Worm (Caenorhabditis elegans) whole organism, L1 larva: ENCODE measurements around the gene M176.11.

ENCODE experiments used
- C16A3.4 ChIP-seq: fragments of 150-350 bp; optimal IDR thresholded peaks from 2 replicates; lab custom pipeline; 2014; ENCODE audit warnings: missing biosample characterization, missing genetic modification characterization
- C34B4.2 ChIP-seq: sonication (generic microtip); optimal IDR thresholded peaks from 2 replicates; lab custom pipeline; 2017; ENCODE audit warnings: mild to moderate bottlenecking, missing genetic modification characterization, missing compliant biosample characterization
- F16B12.6 ChIP-seq: fragments of 150-350 bp; optimal IDR thresholded peaks from 2 replicates; lab custom pipeline; 2014; ENCODE audit warnings: missing biosample characterization, missing genetic modification characterization
- aly-2 ChIP-seq: fragments of 150-350 bp; optimal IDR thresholded peaks from 2 replicates; lab custom pipeline; 2014; ENCODE audit warnings: missing biosample characterization, missing genetic modification characterization
- ama-1 ChIP-seq: fragments of 150-350 bp; optimal IDR thresholded peaks from 2 replicates; lab custom pipeline; 2014
- blmp-1 ChIP-seq: fragments of 150-350 bp; optimal IDR thresholded peaks from 2 replicates; lab custom pipeline; 2014; ENCODE audit warnings: missing biosample characterization, missing genetic modification characterization
- ceh-82 ChIP-seq, 3 experiments: fragments of 150-350 bp in 1 of 3; sonication (generic microtip) in 2 of 3; optimal IDR thresholded peaks; 2 replicates each; lab custom pipeline; 2014 to 2017; ENCODE audit warnings: missing biosample characterization in 3 of 3, missing genetic modification characterization in 3 of 3
- ceh-90 ChIP-seq: sonication (generic microtip); optimal IDR thresholded peaks from 2 replicates; lab custom pipeline; 2016; ENCODE audit warnings: missing genetic modification characterization, missing compliant biosample characterization
- dsc-1 ChIP-seq: sonication (generic microtip); optimal IDR thresholded peaks from 2 replicates; lab custom pipeline; 2016; ENCODE audit warnings: mild to moderate bottlenecking, missing genetic modification characterization, missing compliant biosample characterization
- efl-1 ChIP-seq, 4 experiments: fragments of 150-350 bp; optimal IDR thresholded peaks in 3 of 4; peaks in 1 of 4; 1 replicate in 1 of 4; 2 replicates in 3 of 4; lab custom pipeline; 2014; ENCODE audit warnings: missing biosample characterization in 2 of 4, missing genetic modification characterization in 2 of 4, missing genetic modification reagents in 2 of 4
- efl-3 ChIP-seq: fragments of 200-800 bp; sonication (Bioruptor generic); optimal IDR thresholded peaks from 2 replicates; lab custom pipeline; 2018; ENCODE audit warnings: mild to moderate bottlenecking, missing genetic modification characterization, missing compliant biosample characterization
- egl-13 ChIP-seq: sonication (generic microtip); optimal IDR thresholded peaks from 2 replicates; lab custom pipeline; 2016; ENCODE audit warnings: missing genotype, missing genetic modification reagents, missing genetic modification characterization, missing compliant biosample characterization
- elt-3 ChIP-seq, 6 experiments: fragments of 150-350 bp in 1 of 6; sonication (generic microtip); optimal IDR thresholded peaks; 2 replicates each; lab custom pipeline; 2017 to 2018; ENCODE audit warnings: missing biosample characterization in 6 of 6, missing genetic modification characterization in 6 of 6, inconsistent platforms in 1 of 6
- ets-5 ChIP-seq: fragments of 200-800 bp; sonication (Bioruptor generic); IDR thresholded peaks from 2 replicates; pipeline ENCODE4 v1.3.6; 2022; ENCODE audit warnings: missing genetic modification characterization, missing compliant biosample characterization
- fkh-4 ChIP-seq: sonication (generic microtip); optimal IDR thresholded peaks from 2 replicates; lab custom pipeline; 2016; ENCODE audit warnings: missing compliant biosample characterization, missing genetic modification characterization, borderline replicate concordance
- grh-1 ChIP-seq: fragments of 200-800 bp; sonication (Bioruptor generic); IDR thresholded peaks from 2 replicates; pipeline ENCODE4 v1.3.6; 2022; ENCODE audit warnings: missing genetic modification reagents, missing genetic modification characterization, missing compliant biosample characterization
- hlh-17 ChIP-seq: fragments of 200-800 bp; sonication (Bioruptor generic); optimal IDR thresholded peaks from 2 replicates; lab custom pipeline; 2018; ENCODE audit warnings: missing genetic modification characterization, mild to moderate bottlenecking, missing compliant biosample characterization, moderate library complexity, borderline replicate concordance
- lin-14 ChIP-seq: fragments of 200-800 bp; sonication (Bioruptor generic); optimal IDR thresholded peaks from 2 replicates; lab custom pipeline; 2018; ENCODE audit warnings: mild to moderate bottlenecking, missing genetic modification characterization, moderate library complexity, missing compliant biosample characterization
- lin-15B ChIP-seq: fragments of 150-350 bp; sonication (generic microtip); optimal IDR thresholded peaks from 3 replicates; lab custom pipeline; 2014; ENCODE audit warnings: missing biosample characterization, missing genetic modification characterization
- lin-39 ChIP-seq: fragments of 150-350 bp; optimal IDR thresholded peaks from 2 replicates; lab custom pipeline; 2014; ENCODE audit warnings: missing biosample characterization, missing genetic modification reagents, missing genetic modification characterization
- lsy-2 ChIP-seq, 2 experiments: fragments of 150-350 bp; optimal IDR thresholded peaks; 2 replicates each; lab custom pipeline; 2014; ENCODE audit warnings: missing biosample characterization in 2 of 2, missing genetic modification characterization in 2 of 2
- mdl-1 ChIP-seq, 2 experiments: fragments of 150-350 bp; optimal IDR thresholded peaks; 2 replicates each; lab custom pipeline; 2014 to 2017; ENCODE audit warnings: missing biosample characterization in 2 of 2, missing genetic modification characterization in 2 of 2, inconsistent platforms in 1 of 2
- nhr-11 ChIP-seq: fragments of 150-350 bp; optimal IDR thresholded peaks from 2 replicates; lab custom pipeline; 2014; ENCODE audit warnings: missing biosample characterization, missing genetic modification characterization
- nhr-12 ChIP-seq: sonication (generic microtip); optimal IDR thresholded peaks from 2 replicates; lab custom pipeline; 2017; ENCODE audit warnings: missing biosample characterization, missing genetic modification characterization
- nhr-237 ChIP-seq: fragments of 150-350 bp; optimal IDR thresholded peaks from 2 replicates; lab custom pipeline; 2014; ENCODE audit warnings: missing biosample characterization, missing genetic modification characterization
- nhr-28 ChIP-seq: fragments of 150-350 bp; optimal IDR thresholded peaks from 2 replicates; lab custom pipeline; 2014; ENCODE audit warnings: missing biosample characterization, missing genetic modification characterization
- nhr-76 ChIP-seq: sonication (generic microtip); optimal IDR thresholded peaks from 2 replicates; lab custom pipeline; 2017; ENCODE audit warnings: missing biosample characterization, missing genetic modification characterization
- nhr-84 ChIP-seq: sonication (generic microtip); optimal IDR thresholded peaks from 2 replicates; lab custom pipeline; 2017; ENCODE audit warnings: missing biosample characterization, missing genetic modification characterization
- nhr-85 ChIP-seq: sonication (generic microtip); peaks from one replicate; lab custom pipeline; 2016; ENCODE audit warnings: missing genetic modification characterization, inconsistent platforms, missing compliant biosample characterization
- pag-3 ChIP-seq: sonication (generic microtip); optimal IDR thresholded peaks from 2 replicates; lab custom pipeline; 2017; ENCODE audit warnings: missing genetic modification characterization, mild to moderate bottlenecking, missing compliant biosample characterization, antibody characterized with exemption, borderline replicate concordance; ENCODE audit not compliant: insufficient read depth
- pax-3 ChIP-seq: fragments of 200-800 bp; sonication (Bioruptor generic); optimal IDR thresholded peaks from 2 replicates; lab custom pipeline; 2018; ENCODE audit warnings: mild to moderate bottlenecking, missing genetic modification characterization, moderate library complexity, missing compliant biosample characterization
- pqm-1 ChIP-seq: sonication (generic microtip); optimal IDR thresholded peaks from 3 replicates; lab custom pipeline; 2017; ENCODE audit warnings: missing biosample characterization, missing genetic modification characterization
- snu-23 ChIP-seq: sonication (generic microtip); optimal IDR thresholded peaks from 2 replicates; lab custom pipeline; 2016; ENCODE audit warnings: missing genetic modification characterization, missing compliant biosample characterization
- sox-4 ChIP-seq: sonication (generic microtip); optimal IDR thresholded peaks from 2 replicates; lab custom pipeline; 2016; ENCODE audit warnings: missing genetic modification characterization, missing compliant biosample characterization
- sptf-1 ChIP-seq: fragments of 150-350 bp; optimal IDR thresholded peaks from 2 replicates; lab custom pipeline; 2014; ENCODE audit warnings: missing biosample characterization, missing genetic modification characterization
- swsn-7 ChIP-seq: sonication (generic microtip); optimal IDR thresholded peaks from 2 replicates; lab custom pipeline; 2016; ENCODE audit warnings: missing genetic modification characterization, missing compliant biosample characterization
- tbx-2 ChIP-seq: sonication (generic microtip); optimal IDR thresholded peaks from 2 replicates; lab custom pipeline; 2016; ENCODE audit warnings: missing genetic modification characterization, missing compliant biosample characterization
- unc-62 ChIP-seq: fragments of 150-350 bp; optimal IDR thresholded peaks from 2 replicates; lab custom pipeline; 2014; ENCODE audit warnings: missing biosample characterization, missing genetic modification reagents, missing genetic modification characterization
- unc-86 ChIP-seq: sonication (generic microtip); optimal IDR thresholded peaks from 2 replicates; lab custom pipeline; 2016; ENCODE audit warnings: missing genetic modification characterization, missing compliant biosample characterization
- unc-98 ChIP-seq: fragments of 200-800 bp; sonication (Bioruptor generic); IDR thresholded peaks from 2 replicates; pipeline ENCODE4 v1.3.6; 2022; ENCODE audit warnings: missing genetic modification characterization, missing compliant biosample characterization
- vab-15 ChIP-seq: sonication (generic microtip); optimal IDR thresholded peaks from 2 replicates; lab custom pipeline; 2017; ENCODE audit warnings: missing genotype, mild to moderate bottlenecking, missing genetic modification characterization, missing compliant biosample characterization
- xbp-1 ChIP-seq: sonication (generic microtip); optimal IDR thresholded peaks from 2 replicates; lab custom pipeline; 2016; ENCODE audit warnings: missing genetic modification characterization, missing compliant biosample characterization
- zip-4 ChIP-seq: fragments of 200-800 bp; sonication (Bioruptor generic); optimal IDR thresholded peaks from 2 replicates; lab custom pipeline; 2018; ENCODE audit warnings: mild to moderate bottlenecking, missing genetic modification characterization, moderate library complexity, missing compliant biosample characterization
- ztf-4 ChIP-seq: fragments of 150-350 bp; optimal IDR thresholded peaks from 2 replicates; lab custom pipeline; 2014; ENCODE audit warnings: missing biosample characterization, missing genetic modification characterization

The M176.11 gene

ce11 chrII:9416381-9417276, 5.4 kb upstream of the M176.11 start, which contains the start of the genes gss-1 and chch-3 (continued):
- TF ChIP-seq nhr-237 (tag; lab: Kevin White, UChicago) (no peak), ets-5 (GFP tag; lab: Robert Waterston, UW) (no peak), hlh-17 (GFP tag; lab: Kevin White, UChicago) (no peak), lin-39 (tag; lab: Kevin White, UChicago) (peak; percentile 49), elt-3 (tag; optimal IDR thresholded peaks at IDR 0.05; lab: Kevin White, UChicago) (no peak), pqm-1 (tag; lab: Kevin White, UChicago) (no peak), fkh-4 (no peak), lin-15B (tag; lab: Kevin White, UChicago) (peak; percentile 48), C16A3.4 (tag; lab: Kevin White, UChicago) (peak; percentile 38), blmp-1 (tag; lab: Kevin White, UChicago) (peak; percentile 45), sox-4 (no peak), sptf-1 (tag; lab: Kevin White, UChicago) (no peak), nhr-84 (tag; lab: Kevin White, UChicago) (no peak), aly-2 (tag; lab: Kevin White, UChicago) (peak; percentile 22), C34B4.2 (tag; lab: Kevin White, UChicago) (no peak), nhr-85 (tag; lab: Kevin White, UChicago) (peak; percentile 80), nhr-12 (no peak), unc-62 (GFP tag; lab: Kevin White, UChicago) (no peak), efl-3 (GFP tag; lab: Kevin White, UChicago) (no peak), pax-3 (tag; lab: Kevin White, UChicago) (no peak), pag-3 (no peak), ceh-82 (tag; optimal IDR thresholded peaks at IDR 0.05; lab: Kevin White, UChicago) (peak; percentile 55 to 67 (median 67)), lsy-2 (tag; optimal IDR thresholded peaks at IDR 0.05; lab: Kevin White, UChicago) (peak; percentile 71 to 84), mdl-1 (tag; optimal IDR thresholded peaks at IDR 0.05; lab: Kevin White, UChicago) (peak in 1 of 2 experiments; percentile 63), ama-1 (lab: Kevin White, UChicago) (no peak), xbp-1 (peak; percentile 65), ceh-90 (tag; lab: Kevin White, UChicago) (no peak), nhr-28 (tag; lab: Kevin White, UChicago) (no peak), unc-98 (GFP tag; lab: Robert Waterston, UW) (no peak), F16B12.6 (tag; lab: Kevin White, UChicago) (peak; percentile 58), grh-1 (GFP tag; lab: Robert Waterston, UW) (peak; percentile 49; the same call in 1 of the 2 replicates), nhr-11 (peak; percentile 61), nhr-76 (tag; lab: Kevin White, UChicago) (no peak), ztf-4 (tag; lab: Kevin White, UChicago) (no peak), lin-14 (GFP tag; lab: Kevin White, UChicago) (peak; percentile 81), zip-4 (GFP tag; lab: Kevin White, UChicago) (no peak), swsn-7 (tag; lab: Kevin White, UChicago) (peak; percentile 66), tbx-2 (tag; lab: Kevin White, UChicago) (peak; percentile 68), vab-15 (tag; lab: Kevin White, UChicago) (no peak), unc-86 (peak; percentile 21), dsc-1 (no peak)

- TF ChIP-seq snu-23 (GFP tag; lab: Kevin White, UChicago) (no peak), nhr-85 (tag; lab: Kevin White, UChicago) (peak; percentile 3), efl-1 (optimal IDR thresholded peaks at IDR 0.05; lab: Kevin White, UChicago) (no peak), efl-1 (GFP tag; optimal IDR thresholded peaks at IDR 0.05 in 1 of 2; lab: Kevin White, UChicago) (peak in 1 of 2 experiments; percentile 52), egl-13 (tag; lab: Kevin White, UChicago) (no peak)
Observed at ce11 chrII:9418065-9418567, 4.0 kb upstream of the M176.11 start, which contains the start of the genes M176.4 and M176.16. Gene M176.4 (plus strand): TSS chrII:9418365. Gene M176.16 (plus strand): TSS chrII:9418517.
